Fruit fly (Drosophila melanogaster) whole organism, embryonic: Measurements from ENCODE around the gene CG11791.

Experiments used
- Adf1 ChIP-seq: fragments of 200-800 bp; sonication (Bioruptor generic); IDR thresholded peaks from 2 replicates; pipeline ENCODE4 v1.3.6; 2022; ENCODE audit warnings: missing biosample characterization, missing genetic modification characterization
- C15 ChIP-seq: fragments of 200-800 bp; sonication (Bioruptor generic); IDR thresholded peaks from 3 replicates; pipeline ENCODE4 v1.3.6; 2022; ENCODE audit warnings: missing biosample characterization, missing genetic modification characterization
- CG1024 ChIP-seq: fragments of 200-800 bp; sonication (Bioruptor generic); IDR thresholded peaks from 2 replicates; pipeline ENCODE4 v1.3.6; 2022; ENCODE audit warnings: missing biosample characterization, missing genetic modification characterization
- CG12071 ChIP-seq: fragments of 200-800 bp; sonication (Bioruptor generic); optimal IDR thresholded peaks from 3 replicates; lab custom pipeline; 2018; ENCODE audit warnings: missing biosample characterization, mild to moderate bottlenecking, missing genetic modification characterization
- CG12744 ChIP-seq: fragments of 200-800 bp; sonication (Bioruptor generic); optimal IDR thresholded peaks from 2 replicates; lab custom pipeline; 2016; ENCODE audit warnings: missing biosample characterization, missing genetic modification characterization
- CG13894 ChIP-seq: fragments of 200-800 bp; sonication (Bioruptor generic); optimal IDR thresholded peaks from 3 replicates; lab custom pipeline; 2018; ENCODE audit warnings: missing biosample characterization, mild to moderate bottlenecking, missing genetic modification characterization, moderate library complexity
- CG14014 ChIP-seq: fragments of 200-800 bp; sonication (Bioruptor generic); IDR thresholded peaks from 2 replicates; pipeline ENCODE4 v1.3.6; 2022; ENCODE audit warnings: missing biosample characterization, missing genetic modification characterization
- CG14050 ChIP-seq: fragments of 200-800 bp; sonication (Bioruptor generic); IDR thresholded peaks from 3 replicates; pipeline ENCODE4 v1.3.6; 2022; ENCODE audit warnings: missing biosample characterization, missing genetic modification characterization
- CG14965 ChIP-seq: fragments of 200-800 bp; sonication (Bioruptor generic); optimal IDR thresholded peaks from 2 replicates; lab custom pipeline; 2016; ENCODE audit warnings: missing biosample characterization, missing genetic modification characterization, borderline replicate concordance
- CG15269 ChIP-seq: fragments of 200-800 bp; sonication (Bioruptor generic); optimal IDR thresholded peaks from 2 replicates; lab custom pipeline; 2018; ENCODE audit warnings: missing biosample characterization, mild to moderate bottlenecking, missing genetic modification characterization, moderate library complexity
- CG15479 ChIP-seq: fragments of 200-800 bp; sonication (Bioruptor generic); optimal IDR thresholded peaks from 3 replicates; lab custom pipeline; 2019; ENCODE audit warnings: missing biosample characterization, mild to moderate bottlenecking, missing genetic modification characterization, moderate library complexity
- CG15601 ChIP-seq: fragments of 200-800 bp; sonication (Bioruptor generic); optimal IDR thresholded peaks from 3 replicates; lab custom pipeline; 2019; ENCODE audit warnings: missing biosample characterization, mild to moderate bottlenecking, missing genetic modification characterization, moderate library complexity
- CG17359 ChIP-seq: fragments of 200-800 bp; sonication (Bioruptor generic); optimal IDR thresholded peaks from 3 replicates; lab custom pipeline; 2018; ENCODE audit warnings: missing biosample characterization, mild to moderate bottlenecking, missing genetic modification characterization, moderate library complexity
- CG17612 ChIP-seq: fragments of 200-800 bp; sonication (Bioruptor generic); IDR thresholded peaks from 2 replicates; pipeline ENCODE4 v1.3.6; 2022; ENCODE audit warnings: missing biosample characterization, missing genetic modification characterization
- CG2202 ChIP-seq: fragments of 200-800 bp; sonication (Bioruptor generic); optimal IDR thresholded peaks from 2 replicates; lab custom pipeline; 2018; ENCODE audit warnings: missing biosample characterization, mild to moderate bottlenecking, missing genetic modification characterization
- CG3281 ChIP-seq: fragments of 200-800 bp; sonication (Bioruptor generic); optimal IDR thresholded peaks from 3 replicates; lab custom pipeline; 2017; ENCODE audit warnings: missing biosample characterization, mild to moderate bottlenecking, missing genetic modification characterization
- CG33557 ChIP-seq: fragments of 200-800 bp; sonication (Bioruptor generic); optimal IDR thresholded peaks from 2 replicates; lab custom pipeline; 2019; ENCODE audit warnings: missing biosample characterization, mild to moderate bottlenecking, missing genetic modification characterization, moderate library complexity
- CG3407 ChIP-seq: fragments of 200-800 bp; sonication (Bioruptor generic); optimal IDR thresholded peaks from 2 replicates; lab custom pipeline; 2018; ENCODE audit warnings: missing biosample characterization, mild to moderate bottlenecking, missing genetic modification characterization
- CG4360 ChIP-seq: fragments of 200-800 bp; sonication (Bioruptor generic); IDR thresholded peaks from 2 replicates; pipeline ENCODE4 v1.3.6; 2022; ENCODE audit warnings: missing biosample characterization, missing genetic modification characterization
- CG43689 ChIP-seq: fragments of 200-800 bp; sonication (Bioruptor generic); IDR thresholded peaks from 2 replicates; pipeline ENCODE4 v1.3.6; 2022; ENCODE audit warnings: missing biosample characterization, missing genetic modification characterization
- CG5180 ChIP-seq: fragments of 200-800 bp; sonication (Bioruptor generic); optimal IDR thresholded peaks from 3 replicates; lab custom pipeline; 2017; ENCODE audit warnings: missing biosample characterization, missing genetic modification characterization, mild to moderate bottlenecking, moderate library complexity, missing genetic modification reagents
- CG6254 ChIP-seq: fragments of 200-800 bp; sonication (Bioruptor generic); optimal IDR thresholded peaks from 3 replicates; lab custom pipeline; 2017; ENCODE audit warnings: mild to moderate bottlenecking, missing biosample characterization, missing genetic modification reagents, missing genetic modification characterization
- CG6272 ChIP-seq: fragments of 200-800 bp; sonication (Bioruptor generic); IDR thresholded peaks from 2 replicates; pipeline ENCODE4 v1.3.6; 2022; ENCODE audit warnings: missing biosample characterization, missing genetic modification characterization
- CG7786 ChIP-seq: fragments of 200-800 bp; sonication (Bioruptor generic); optimal IDR thresholded peaks from 2 replicates; lab custom pipeline; 2016; ENCODE audit warnings: missing biosample characterization, missing genetic modification characterization
- CG8089 ChIP-seq: fragments of 200-800 bp; sonication (Bioruptor generic); optimal IDR thresholded peaks from 3 replicates; lab custom pipeline; 2016; ENCODE audit warnings: missing biosample characterization, missing genetic modification characterization
- CG9437 ChIP-seq: fragments of 200-800 bp; sonication (Bioruptor generic); optimal IDR thresholded peaks from 2 replicates; lab custom pipeline; 2018; ENCODE audit warnings: missing biosample characterization, mild to moderate bottlenecking, missing genetic modification characterization
- CG9817 ChIP-seq: fragments of 200-800 bp; sonication (Bioruptor generic); optimal IDR thresholded peaks from 2 replicates; lab custom pipeline; 2018; ENCODE audit warnings: missing biosample characterization, mild to moderate bottlenecking, missing genetic modification characterization, moderate library complexity
- CG9932 ChIP-seq: fragments of 200-800 bp; sonication (Bioruptor generic); IDR thresholded peaks from 2 replicates; pipeline ENCODE4 v1.3.6; 2022; ENCODE audit warnings: missing biosample characterization, missing genetic modification characterization
- CHES-1-like ChIP-seq: fragments of 200-800 bp; sonication (Bioruptor generic); optimal IDR thresholded peaks from 2 replicates; lab custom pipeline; 2016; ENCODE audit warnings: missing biosample characterization, missing genetic modification characterization
- CoRest ChIP-seq: fragments of 200-800 bp; sonication (Bioruptor generic); optimal IDR thresholded peaks from 3 replicates; lab custom pipeline; 2018; ENCODE audit warnings: missing biosample characterization, mild to moderate bottlenecking, missing genetic modification characterization, moderate library complexity
- Dfd ChIP-seq, 2 experiments: fragments of >200 bp; optimal IDR thresholded peaks; 2 replicates each; lab custom pipeline; 2017; ENCODE audit warnings: missing biosample characterization in 2 of 2, missing genetic modification characterization in 2 of 2
- Dll ChIP-seq: fragments of 200-800 bp; sonication (Bioruptor generic); IDR thresholded peaks from 4 replicates; pipeline ENCODE4 v1.3.6; 2022; ENCODE audit warnings: missing biosample characterization, missing genetic modification characterization; ENCODE audit not compliant: partially characterized antibody
- Eip74EF ChIP-seq, 2 experiments: fragments of 200-800 bp in 1 of 2; fragments of >200 bp in 1 of 2; sonication (Bioruptor generic) in 1 of 2; optimal IDR thresholded peaks; 2 replicates each; lab custom pipeline; 2017 to 2019; ENCODE audit warnings: missing biosample characterization in 2 of 2, missing genetic modification characterization in 2 of 2, mild to moderate bottlenecking in 1 of 2, moderate library complexity in 1 of 2
- HLH3B ChIP-seq: fragments of 200-800 bp; sonication (Bioruptor generic); IDR thresholded peaks from 2 replicates; pipeline ENCODE4 v1.3.6; 2022; ENCODE audit warnings: missing biosample characterization, missing genetic modification characterization
- Hmr ChIP-seq: fragments of 200-800 bp; sonication (Bioruptor generic); optimal IDR thresholded peaks from 3 replicates; lab custom pipeline; 2017; ENCODE audit warnings: mild to moderate bottlenecking, missing biosample characterization, missing genetic modification reagents, missing genetic modification characterization
- Jarid2 ChIP-seq: fragments of 200-800 bp; sonication (Bioruptor generic); optimal IDR thresholded peaks from 3 replicates; lab custom pipeline; 2017; ENCODE audit warnings: mild to moderate bottlenecking, missing biosample characterization, missing genetic modification reagents, missing genetic modification characterization
- Kr ChIP-seq: fragments of 200-800 bp; sonication (Bioruptor generic); optimal IDR thresholded peaks from 2 replicates; lab custom pipeline; 2017; ENCODE audit warnings: missing biosample characterization, mild to moderate bottlenecking, missing genetic modification characterization
- Lpt ChIP-seq: fragments of >200 bp; optimal IDR thresholded peaks from 2 replicates; lab custom pipeline; 2018; ENCODE audit warnings: missing biosample characterization, missing genetic modification characterization
- Meics ChIP-seq: fragments of 200-800 bp; sonication (Bioruptor generic); optimal IDR thresholded peaks from 2 replicates; lab custom pipeline; 2017; ENCODE audit warnings: missing biosample characterization, mild to moderate bottlenecking, missing genetic modification characterization
- Myb ChIP-seq: fragments of 200-800 bp; sonication (Bioruptor generic); optimal IDR thresholded peaks from 2 replicates; lab custom pipeline; 2016; ENCODE audit warnings: missing biosample characterization, missing genetic modification characterization
- PHDP ChIP-seq: fragments of 200-800 bp; sonication (Bioruptor generic); optimal IDR thresholded peaks from 3 replicates; lab custom pipeline; 2018; ENCODE audit warnings: missing biosample characterization, mild to moderate bottlenecking, missing genetic modification characterization, moderate library complexity
- Side ChIP-seq: fragments of 200-800 bp; sonication (Bioruptor generic); optimal IDR thresholded peaks from 2 replicates; lab custom pipeline; 2016; ENCODE audit warnings: missing biosample characterization, missing genetic modification characterization
- br ChIP-seq: fragments of >200 bp; optimal IDR thresholded peaks from 2 replicates; lab custom pipeline; 2017
- ci ChIP-seq: fragments of 200-800 bp; sonication (Bioruptor generic); IDR thresholded peaks from 3 replicates; pipeline ENCODE4 v1.3.6; 2022; ENCODE audit warnings: missing biosample characterization, missing genetic modification characterization
- dan ChIP-seq: fragments of 200-800 bp; sonication (Bioruptor generic); IDR thresholded peaks from 2 replicates; pipeline ENCODE4 v1.3.6; 2022; ENCODE audit warnings: missing biosample characterization, missing genetic modification characterization
- dmrt99B ChIP-seq: fragments of 200-800 bp; sonication (Bioruptor generic); optimal IDR thresholded peaks from 2 replicates; lab custom pipeline; 2018; ENCODE audit warnings: missing biosample characterization, mild to moderate bottlenecking, missing genetic modification characterization, moderate library complexity
- ken ChIP-seq: fragments of 200-800 bp; sonication (Bioruptor generic); IDR thresholded peaks from 3 replicates; pipeline ENCODE4 v1.3.6; 2022; ENCODE audit warnings: missing biosample characterization, missing genetic modification characterization
- lmd ChIP-seq: fragments of 200-800 bp; sonication (Bioruptor generic); IDR thresholded peaks from 2 replicates; pipeline ENCODE4 v1.3.6; 2022; ENCODE audit warnings: missing biosample characterization, missing genetic modification characterization
- nerfin-2 ChIP-seq: fragments of 200-800 bp; sonication (Bioruptor generic); IDR thresholded peaks from 2 replicates; pipeline ENCODE4 v1.3.6; 2022; ENCODE audit warnings: missing biosample characterization, missing genetic modification characterization; ENCODE audit not compliant: partially characterized antibody
- p53 ChIP-seq: fragments of 200-800 bp; sonication (Bioruptor generic); optimal IDR thresholded peaks from 2 replicates; lab custom pipeline; 2016; ENCODE audit warnings: missing biosample characterization, missing genetic modification characterization
- tap ChIP-seq: fragments of 200-800 bp; optimal IDR thresholded peaks from 3 replicates; lab custom pipeline; 2019; ENCODE audit warnings: missing biosample characterization, mild to moderate bottlenecking, missing genetic modification characterization, moderate library complexity

Gene CG11791

DNA sequence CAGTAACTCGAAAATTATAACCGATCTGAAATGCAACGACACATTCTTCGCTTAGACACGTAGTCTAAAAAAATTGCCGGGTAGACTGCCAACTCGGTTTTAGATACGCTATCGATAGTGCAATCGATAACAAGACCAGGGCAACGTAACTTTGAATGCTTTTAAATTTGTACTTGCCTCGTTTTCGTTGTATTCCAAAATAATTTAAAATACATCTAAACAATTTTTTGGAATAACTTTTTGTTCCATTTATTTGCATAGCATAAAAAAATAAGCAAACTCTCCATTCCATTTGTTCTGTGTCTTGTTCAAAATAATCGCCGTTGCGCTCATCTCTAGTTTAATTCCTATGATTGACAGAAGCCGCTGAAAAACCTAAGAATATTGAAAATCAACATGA is 20.2 kb downstream of the CG11791 start, which contains the start of the genes Stt3B and CG11839 (continued):
- no peak for TF ChIP-seq CG17612 (GFP tag; lab: Robert Waterston, UW)
- peak; percentile 70; the same call in 1 of the 2 replicates for TF ChIP-seq nerfin-2 (GFP tag; lab: Robert Waterston, UW)
- TF ChIP-seq CG15601 (tag; lab: Kevin White, UChicago) = peak; percentile 72
- peak; percentile 72 for TF ChIP-seq Side (GFP tag; lab: Kevin White, UChicago)
- no peak for TF ChIP-seq Meics (GFP tag; lab: Kevin White, UChicago)
- TF ChIP-seq CG43689 = no peak
- TF ChIP-seq ci (GFP tag; lab: Robert Waterston, UW) = no peak
- no peak for TF ChIP-seq CG13894
- no peak for TF ChIP-seq dan (GFP tag; lab: Robert Waterston, UW)
- peak; percentile 72 for TF ChIP-seq CG12744 (GFP tag; lab: Kevin White, UChicago)
- TF ChIP-seq CG15269 (tag; lab: Kevin White, UChicago) = no peak
- TF ChIP-seq PHDP (tag; lab: Kevin White, UChicago) = peak; percentile 59
- no peak for TF ChIP-seq tap
- TF ChIP-seq CG15479 (GFP tag; lab: Kevin White, UChicago) = no peak
- no peak for TF ChIP-seq Kr (GFP tag; lab: Kevin White, UChicago)
- peak; percentile 87 for TF ChIP-seq CG9932 (GFP tag; lab: Robert Waterston, UW)
- no peak for TF ChIP-seq p53 (GFP tag; lab: Kevin White, UChicago)
- peak; percentile 32 for TF ChIP-seq CG8089 (GFP tag; lab: Kevin White, UChicago)
- no peak for TF ChIP-seq CG1024 (GFP tag; lab: Robert Waterston, UW)
- TF ChIP-seq CG4360 (GFP tag; lab: Robert Waterston, UW) = no peak
- TF ChIP-seq C15 (GFP tag; lab: Robert Waterston, UW) = no peak
- TF ChIP-seq Eip74EF (GFP tag; optimal IDR thresholded peaks at IDR 0.05; lab: Kevin White, UChicago) = no peak
- no peak for TF ChIP-seq CG14965 (GFP tag; lab: Kevin White, UChicago)
- no peak for TF ChIP-seq CG5180 (GFP tag; lab: Kevin White, UChicago)
- TF ChIP-seq CG14014 (GFP tag; lab: Robert Waterston, UW) = peak; percentile 65
- TF ChIP-seq CG9817 = peak; percentile 82
- no peak for TF ChIP-seq dmrt99B (tag; lab: Kevin White, UChicago)
- TF ChIP-seq CG17359 (tag; lab: Kevin White, UChicago) = no peak
- no peak for TF ChIP-seq Dfd (GFP tag; optimal IDR thresholded peaks at IDR 0.05; lab: Kevin White, UChicago)
- peak; percentile 86 for TF ChIP-seq CHES-1-like (GFP tag; lab: Kevin White, UChicago)
- TF ChIP-seq Adf1 (GFP tag; lab: Robert Waterston, UW) = no peak
- no peak for TF ChIP-seq Hmr
- TF ChIP-seq CG33557 (GFP tag; lab: Kevin White, UChicago) = peak; percentile 54
- TF ChIP-seq Dll (GFP tag; lab: Robert Waterston, UW) = peak; percentile 97
- TF ChIP-seq CoRest = no peak
- peak; percentile 56; the same call in 1 of the 2 replicates for TF ChIP-seq HLH3B (GFP tag; lab: Robert Waterston, UW)
- peak; percentile 37 for TF ChIP-seq CG2202
- no peak for TF ChIP-seq br (lab: Kevin White, UChicago)
- TF ChIP-seq CG14050 = peak; percentile 55
- peak; percentile 83 for TF ChIP-seq CG7786 (GFP tag; lab: Kevin White, UChicago)
- TF ChIP-seq CG6272 (GFP tag; lab: Robert Waterston, UW) = no peak
- peak; percentile 71 for TF ChIP-seq CG9437
- peak; percentile 58; the same call in 2 of the 3 replicates for TF ChIP-seq ken (GFP tag; lab: Robert Waterston, UW)
- no peak for TF ChIP-seq CG6254
- TF ChIP-seq CG3407 (GFP tag; lab: Kevin White, UChicago) = peak; percentile 6
- TF ChIP-seq lmd (GFP tag; lab: Robert Waterston, UW) = no peak; the same call in 1 of the 2 replicates
- peak; percentile 73 for TF ChIP-seq Myb (GFP tag; lab: Kevin White, UChicago)
- TF ChIP-seq CG12071 (GFP tag; lab: Kevin White, UChicago) = no peak
- TF ChIP-seq CG3281 (GFP tag; lab: Kevin White, UChicago) = peak; percentile 66
- no peak for TF ChIP-seq Jarid2
- no peak for TF ChIP-seq Lpt (GFP tag; lab: Kevin White, UChicago)
